Worm (Caenorhabditis elegans) whole organism, L2 larva: ENCODE results near the gene rab-7.

Experiments used
- C34F6.9 ChIP-seq: fragments of 150-350 bp; optimal IDR thresholded peaks from 2 replicates; lab custom pipeline; 2014; ENCODE audit warnings: missing biosample characterization, missing genetic modification characterization
- Y55F3AM.14 ChIP-seq: fragments of 200-800 bp; sonication (Bioruptor generic); optimal IDR thresholded peaks from 2 replicates; lab custom pipeline; 2018; ENCODE audit warnings: mild to moderate bottlenecking, missing genetic modification characterization, missing compliant biosample characterization
- ZK546.5 ChIP-seq: sonication (generic microtip); optimal IDR thresholded peaks from 2 replicates; lab custom pipeline; 2017; ENCODE audit warnings: missing biosample characterization, missing genetic modification characterization
- alr-1 ChIP-seq: fragments of 150-350 bp; optimal IDR thresholded peaks from 2 replicates; lab custom pipeline; 2014; ENCODE audit warnings: missing biosample characterization, missing genetic modification characterization
- ama-1 ChIP-seq: fragments of 150-350 bp; optimal IDR thresholded peaks from 2 replicates; lab custom pipeline; 2018; ENCODE audit warnings: inconsistent platforms
- blmp-1 ChIP-seq: sonication (generic microtip); optimal IDR thresholded peaks from 2 replicates; lab custom pipeline; 2017; ENCODE audit warnings: missing genetic modification characterization, mild to moderate bottlenecking, missing compliant biosample characterization, antibody characterized with exemption, moderate library complexity; ENCODE audit not compliant: insufficient read depth
- ceh-82 ChIP-seq: fragments of 150-350 bp; optimal IDR thresholded peaks from 2 replicates; lab custom pipeline; 2014; ENCODE audit warnings: missing biosample characterization, missing genetic modification characterization
- dmd-4 ChIP-seq: sonication (generic microtip); optimal IDR thresholded peaks from 2 replicates; lab custom pipeline; 2017; ENCODE audit warnings: missing biosample characterization, missing genetic modification characterization
- elt-1 ChIP-seq: fragments of 150-350 bp; optimal IDR thresholded peaks from 2 replicates; lab custom pipeline; 2014; ENCODE audit warnings: missing biosample characterization, missing genetic modification characterization
- elt-3 ChIP-seq: sonication (generic microtip); optimal IDR thresholded peaks from 2 replicates; lab custom pipeline; 2017; ENCODE audit warnings: missing biosample characterization, missing genetic modification characterization
- lin-11 ChIP-seq: fragments of 150-350 bp; sonication (generic microtip); optimal IDR thresholded peaks from 2 replicates; lab custom pipeline; 2014; ENCODE audit warnings: missing biosample characterization, missing genetic modification characterization, inconsistent platforms, mixed read lengths
- lin-13 ChIP-seq: fragments of 150-350 bp; optimal IDR thresholded peaks from 2 replicates; lab custom pipeline; 2014; ENCODE audit warnings: missing biosample characterization, missing genetic modification reagents, missing genetic modification characterization
- lin-39 ChIP-seq: fragments of 150-350 bp; optimal IDR thresholded peaks from 2 replicates; lab custom pipeline; 2014; ENCODE audit warnings: missing biosample characterization, missing genetic modification reagents, missing genetic modification characterization
- mab-5 ChIP-seq: fragments of 150-350 bp; optimal IDR thresholded peaks from 2 replicates; lab custom pipeline; 2014; ENCODE audit warnings: missing biosample characterization, missing genetic modification characterization
- nhr-10 ChIP-seq: sonication (generic microtip); optimal IDR thresholded peaks from 2 replicates; lab custom pipeline; 2017; ENCODE audit warnings: missing biosample characterization, missing genetic modification characterization
- nhr-11 ChIP-seq: fragments of 150-350 bp; optimal IDR thresholded peaks from 2 replicates; lab custom pipeline; 2014; ENCODE audit warnings: missing biosample characterization, missing genetic modification characterization
- nhr-21 ChIP-seq: fragments of 150-350 bp; optimal IDR thresholded peaks from 2 replicates; lab custom pipeline; 2014; ENCODE audit warnings: missing biosample characterization, missing genetic modification characterization
- nhr-23 ChIP-seq: fragments of 150-350 bp; optimal IDR thresholded peaks from 2 replicates; lab custom pipeline; 2014; ENCODE audit warnings: missing biosample characterization, missing genetic modification reagents, missing genetic modification characterization
- nhr-237 ChIP-seq: fragments of 150-350 bp; optimal IDR thresholded peaks from 2 replicates; lab custom pipeline; 2014; ENCODE audit warnings: missing biosample characterization, missing genetic modification characterization
- nhr-25 ChIP-seq: fragments of 150-350 bp; sonication (generic microtip); optimal IDR thresholded peaks from 3 replicates; lab custom pipeline; 2014; ENCODE audit warnings: missing biosample characterization, missing genetic modification characterization
- peb-1 ChIP-seq: fragments of 150-350 bp; optimal IDR thresholded peaks from 2 replicates; lab custom pipeline; 2014; ENCODE audit warnings: missing biosample characterization, missing genetic modification characterization
- sma-3 ChIP-seq: sonication (generic microtip); optimal IDR thresholded peaks from 2 replicates; lab custom pipeline; 2016; ENCODE audit warnings: missing genetic modification reagents, missing genetic modification characterization, missing compliant biosample characterization
- sma-9 ChIP-seq, 2 experiments: fragments of 150-350 bp in 1 of 2; sonication (generic microtip) in 1 of 2; optimal IDR thresholded peaks; 2 replicates each; lab custom pipeline; 2014 to 2016; ENCODE audit warnings: missing genetic modification characterization in 2 of 2, mild to moderate bottlenecking in 1 of 2, missing biosample characterization in 1 of 2, missing compliant biosample characterization in 1 of 2, missing genetic modification reagents in 1 of 2, moderate library complexity in 1 of 2
- snpc-4 ChIP-seq: fragments of 150-350 bp; optimal IDR thresholded peaks from 2 replicates; lab custom pipeline; 2014; ENCODE audit warnings: missing biosample characterization, missing genetic modification characterization
- unc-39 ChIP-seq: fragments of 150-350 bp; optimal IDR thresholded peaks from 2 replicates; lab custom pipeline; 2014; ENCODE audit warnings: missing biosample characterization, missing genetic modification characterization
- unc-55 ChIP-seq: fragments of 150-350 bp; sonication (generic microtip); optimal IDR thresholded peaks from 3 replicates; lab custom pipeline; 2014; ENCODE audit warnings: missing biosample characterization, missing genetic modification reagents, missing genetic modification characterization
- unc-62 ChIP-seq: fragments of 150-350 bp; optimal IDR thresholded peaks from 2 replicates; lab custom pipeline; 2014; ENCODE audit warnings: missing biosample characterization, missing genetic modification reagents, missing genetic modification characterization
- zag-1 ChIP-seq: fragments of 150-350 bp; optimal IDR thresholded peaks from 2 replicates; lab custom pipeline; 2014; ENCODE audit warnings: missing biosample characterization, missing genetic modification characterization
- ztf-1 ChIP-seq: fragments of 200-800 bp; sonication (Bioruptor generic); conservative IDR thresholded peaks from 2 replicates; pipeline ENCODE4 v1.3.6; 2022; ENCODE audit warnings: missing genetic modification characterization, missing compliant biosample characterization
- ztf-11 ChIP-seq: sonication (generic microtip); optimal IDR thresholded peaks from 2 replicates; lab custom pipeline; 2017; ENCODE audit warnings: missing biosample characterization, missing genetic modification characterization
- ztf-4 ChIP-seq: fragments of 150-350 bp; optimal IDR thresholded peaks from 2 replicates; lab custom pipeline; 2014; ENCODE audit warnings: missing biosample characterization, missing genetic modification characterization

rab-7 gene

DNA sequence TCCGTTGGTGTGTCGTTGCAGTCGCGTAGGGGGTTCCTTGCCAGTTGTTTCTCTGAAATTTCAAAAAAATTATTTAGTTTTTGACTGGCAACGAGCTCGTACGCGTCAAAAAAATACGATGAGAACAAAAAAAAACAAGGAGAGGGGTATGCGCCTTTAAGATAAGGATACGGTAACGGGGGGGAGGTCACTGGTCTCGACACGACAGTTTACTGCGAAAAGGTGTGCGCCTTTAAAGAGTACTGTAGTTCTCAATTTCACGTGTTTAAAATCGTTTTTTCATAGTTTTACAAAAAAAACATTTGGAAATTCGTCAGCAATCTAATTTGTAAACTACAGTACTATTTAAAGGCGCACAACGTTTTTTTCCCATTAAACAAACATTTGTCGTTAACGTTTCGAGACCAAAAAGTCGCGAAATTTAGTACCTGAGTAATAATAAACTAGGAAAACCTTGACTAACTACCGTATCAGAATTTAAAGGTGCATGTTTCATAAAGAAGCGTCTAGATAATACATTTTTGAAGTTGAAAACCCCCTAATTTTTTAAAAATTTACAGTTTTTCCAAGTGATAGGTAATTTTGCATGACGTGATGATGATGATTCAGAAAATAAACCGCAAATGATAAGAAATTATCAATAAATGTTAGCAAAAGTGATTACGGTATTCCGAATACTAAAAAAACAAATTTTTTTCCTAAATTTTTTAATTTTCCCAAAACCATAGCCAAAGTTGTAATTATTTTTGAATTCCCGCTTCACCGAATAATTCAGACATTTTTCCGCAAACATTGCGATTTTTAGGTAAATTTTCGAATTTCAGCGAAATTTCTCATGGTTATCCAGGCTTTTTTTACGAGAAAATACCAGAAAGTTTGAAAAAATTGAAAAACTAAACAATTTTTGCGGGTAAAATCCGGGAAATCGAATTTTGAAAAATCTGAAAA, 7.6 kb upstream of the rab-7 start (continued):
- TF ChIP-seq ceh-82 (no peak), snpc-4 (tag; lab: Kevin White, UChicago) (peak; percentile 6), ztf-11 (tag; lab: Kevin White, UChicago) (no peak), lin-11 (tag; lab: Kevin White, UChicago) (no peak), nhr-11 (tag; lab: Kevin White, UChicago) (no peak), elt-1 (no peak), unc-62 (GFP tag; lab: Kevin White, UChicago) (no peak)
- TF ChIP-seq, all 48 proteins: peak for 14

DNA sequence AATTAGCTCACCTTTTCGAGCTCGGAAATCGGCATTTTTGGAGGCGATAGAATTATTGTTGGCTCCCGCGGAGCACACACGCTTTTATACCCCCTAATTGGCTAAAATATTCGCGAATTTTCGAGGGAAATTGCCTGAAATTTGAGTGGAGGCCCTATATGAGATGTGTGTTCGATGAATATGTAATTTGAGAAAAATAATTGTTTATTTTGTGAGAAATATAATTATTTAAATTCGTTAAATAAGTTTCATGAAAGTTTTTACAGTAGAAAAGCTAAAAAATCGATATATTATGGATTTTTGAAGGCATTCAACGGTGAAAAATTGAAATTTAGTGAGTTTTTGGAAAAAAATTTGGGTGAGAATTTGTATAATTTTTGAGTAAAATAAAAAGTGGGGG, 6.9 kb upstream of the rab-7 start, which contains the start of gene acbp-6:
acbp-6 (minus strand) TSS at position 101 of the 400 bp plus-strand sequence.
- no peak for TF ChIP-seq ztf-1 (GFP tag; lab: Robert Waterston, UW)
- TF ChIP-seq ama-1 (lab: Kevin White, UChicago), result no peak
- no peak for TF ChIP-seq unc-39
- TF ChIP-seq unc-55 (GFP tag; lab: Kevin White, UChicago), result no peak
- TF ChIP-seq nhr-10 (tag; lab: Kevin White, UChicago), result no peak
- no peak for TF ChIP-seq blmp-1
- TF ChIP-seq mab-5 (tag; lab: Kevin White, UChicago), result no peak
- no peak for TF ChIP-seq dmd-4 (tag; lab: Kevin White, UChicago)
- no peak for TF ChIP-seq C34F6.9 (tag; lab: Kevin White, UChicago)

DNA sequence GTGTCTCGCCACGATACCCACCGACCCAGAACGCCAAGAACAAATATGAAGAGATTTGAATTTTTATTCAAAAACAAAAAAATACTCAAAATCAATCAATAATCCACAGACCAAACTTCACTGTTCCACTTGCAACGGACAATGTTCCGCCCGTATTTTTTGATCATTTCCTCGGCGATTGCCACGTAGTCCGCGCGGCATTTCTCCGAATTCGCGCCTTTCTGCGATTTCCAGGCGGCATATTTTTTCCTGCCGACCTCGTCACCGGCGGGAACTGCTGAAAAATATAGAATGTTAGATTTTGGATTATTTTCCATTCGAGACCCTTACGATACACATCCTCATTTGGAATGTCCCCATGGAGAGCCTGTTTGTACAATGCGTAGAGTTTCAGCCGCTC, 5.5 kb upstream of the rab-7 start:
- TF ChIP-seq sma-3 (GFP tag; lab: Kevin White, UChicago) (no peak), unc-55 (GFP tag; lab: Kevin White, UChicago) (no peak), nhr-25 (tag; lab: Kevin White, UChicago) (no peak), nhr-237 (tag; lab: Kevin White, UChicago) (no peak), ceh-82 (no peak), ZK546.5 (tag; lab: Kevin White, UChicago) (no peak), lin-39 (tag; lab: Kevin White, UChicago) (no peak), sma-9 (GFP tag; optimal IDR thresholded peaks at IDR 0.05; lab: Kevin White, UChicago) (no peak), sma-9 (tag; optimal IDR thresholded peaks at IDR 0.05; lab: Kevin White, UChicago) (no peak), ama-1 (lab: Kevin White, UChicago) (no peak), nhr-10 (tag; lab: Kevin White, UChicago) (no peak)
- TF ChIP-seq, all 48 proteins: peak for 0

DNA sequence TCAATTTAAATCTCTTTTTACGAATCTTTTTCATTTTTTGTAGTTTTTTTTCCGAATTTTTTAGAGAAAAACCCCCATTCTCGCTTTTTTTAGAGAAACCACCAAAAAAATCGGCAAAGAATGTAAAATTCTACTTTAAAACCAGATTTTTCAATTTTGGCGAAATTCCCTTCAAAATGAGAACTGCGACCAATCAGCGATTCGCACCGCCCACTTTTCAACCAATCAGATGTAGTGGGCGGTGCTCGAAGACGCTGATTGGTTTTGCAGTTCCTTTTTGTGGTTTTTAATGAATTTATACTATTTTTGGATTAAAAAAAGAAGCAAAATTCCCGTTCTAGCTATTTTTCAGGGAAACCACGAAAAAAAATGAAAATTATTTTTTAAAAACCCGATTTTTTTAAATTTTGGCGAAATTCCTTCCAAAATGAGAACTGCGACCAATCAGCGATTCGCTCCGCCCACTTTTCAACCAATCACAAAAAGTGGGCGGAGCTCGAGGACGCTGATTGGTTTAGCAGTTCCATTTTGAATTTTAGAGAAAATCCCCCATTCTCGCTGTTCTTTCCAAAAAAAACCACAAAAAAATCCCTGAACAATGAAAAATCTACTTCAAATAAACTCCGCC, 4.4 kb upstream of the rab-7 start:
- TF ChIP-seq sma-9 (GFP tag; optimal IDR thresholded peaks at IDR 0.05; lab: Kevin White, UChicago), result no peak
- no peak for TF ChIP-seq sma-9 (tag; optimal IDR thresholded peaks at IDR 0.05; lab: Kevin White, UChicago)
- TF ChIP-seq ztf-1 (GFP tag; lab: Robert Waterston, UW), result no peak
- TF ChIP-seq sma-3 (GFP tag; lab: Kevin White, UChicago), result no peak
- TF ChIP-seq elt-1, result no peak
- TF ChIP-seq lin-13 (GFP tag; lab: Kevin White, UChicago), result no peak
- TF ChIP-seq Y55F3AM.14, result no peak
- no peak for TF ChIP-seq unc-62 (GFP tag; lab: Kevin White, UChicago)
- TF ChIP-seq ceh-82, result no peak
- TF ChIP-seq unc-39, result no peak
- no peak for TF ChIP-seq ztf-4 (tag; lab: Kevin White, UChicago)
- TF ChIP-seq nhr-21 (tag; lab: Kevin White, UChicago), result no peak
- no peak for TF ChIP-seq alr-1
- TF ChIP-seq zag-1 (tag; lab: Kevin White, UChicago), result no peak

DNA sequence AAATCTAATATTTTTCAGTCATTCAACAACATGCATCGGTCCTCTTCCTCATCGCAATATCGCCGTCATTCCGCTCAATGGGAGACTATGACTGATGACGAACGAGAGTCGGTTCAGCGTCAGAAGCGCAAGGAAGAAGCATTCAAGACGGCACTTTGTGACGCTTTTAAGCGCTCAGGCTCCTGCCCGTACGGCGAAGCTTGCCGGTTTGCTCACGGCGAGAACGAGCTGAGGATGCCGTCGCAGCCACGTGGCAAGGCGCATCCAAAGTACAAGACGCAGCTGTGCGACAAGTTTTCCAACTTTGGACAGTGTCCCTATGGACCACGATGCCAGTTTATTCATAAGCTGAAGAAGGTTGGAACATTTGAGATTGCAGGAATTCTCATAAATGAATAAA, 2.3 kb upstream of the rab-7 start:
- TF ChIP-seq zag-1 (tag; lab: Kevin White, UChicago), result no peak
- no peak for TF ChIP-seq C34F6.9 (tag; lab: Kevin White, UChicago)
- TF ChIP-seq elt-3 (tag; lab: Kevin White, UChicago), result no peak
- no peak for TF ChIP-seq nhr-23 (tag; lab: Kevin White, UChicago)
- TF ChIP-seq Y55F3AM.14, result no peak
- TF ChIP-seq ztf-1 (GFP tag; lab: Robert Waterston, UW), result no peak
- no peak for TF ChIP-seq unc-62 (GFP tag; lab: Kevin White, UChicago)
- no peak for TF ChIP-seq nhr-21 (tag; lab: Kevin White, UChicago)
- TF ChIP-seq peb-1 (tag; lab: Kevin White, UChicago), result no peak
- TF ChIP-seq lin-39 (tag; lab: Kevin White, UChicago), result no peak
